Worm (Caenorhabditis elegans) whole organism, L4 larva: ENCODE measurements around the gene dhs-28.

Source experiments
- F10B5.3 ChIP-seq: sonication (generic microtip); optimal IDR thresholded peaks from 2 replicates; lab custom pipeline; 2016; ENCODE audit warnings: mild to moderate bottlenecking, missing genetic modification characterization, missing compliant biosample characterization
- R02D3.7 ChIP-seq: fragments of 150-350 bp; sonication (generic microtip); optimal IDR thresholded peaks from 3 replicates; lab custom pipeline; 2014; ENCODE audit warnings: missing biosample characterization, missing genetic modification characterization
- T20F7.1 ChIP-seq: fragments of 200-800 bp; sonication (Bioruptor generic); optimal IDR thresholded peaks from 2 replicates; lab custom pipeline; 2018; ENCODE audit warnings: mild to moderate bottlenecking, missing genetic modification characterization, missing compliant biosample characterization
- T26A8.4 ChIP-seq: fragments of 200-800 bp; sonication (Bioruptor generic); IDR thresholded peaks from 2 replicates; pipeline ENCODE4 v1.3.6; 2022; ENCODE audit warnings: missing genetic modification characterization, missing compliant biosample characterization
- Y48G9A.11 ChIP-seq: fragments of 200-800 bp; sonication (Bioruptor generic); IDR thresholded peaks from 2 replicates; pipeline ENCODE4 v1.3.6; 2022; ENCODE audit warnings: missing genetic modification reagents, missing genetic modification characterization, missing compliant biosample characterization
- aha-1 ChIP-seq: fragments of 150-350 bp; peaks from one replicate; lab custom pipeline; 2014; ENCODE audit warnings: missing biosample characterization, missing genetic modification characterization
- aly-2 ChIP-seq: sonication (generic microtip); optimal IDR thresholded peaks from 2 replicates; lab custom pipeline; 2018; ENCODE audit warnings: missing biosample characterization, missing genetic modification characterization
- ama-1 ChIP-seq: fragments of 150-350 bp; optimal IDR thresholded peaks from 2 replicates; lab custom pipeline; 2014; ENCODE audit warnings: inconsistent platforms, mixed read lengths
- ceh-32 ChIP-seq: sonication (generic microtip); optimal IDR thresholded peaks from 2 replicates; lab custom pipeline; 2016; ENCODE audit warnings: mild to moderate bottlenecking, missing genetic modification characterization, missing compliant biosample characterization; ENCODE audit not compliant: poor library complexity
- ces-1 ChIP-seq: fragments of 150-350 bp; sonication (generic microtip); optimal IDR thresholded peaks from 4 replicates; lab custom pipeline; 2014; ENCODE audit warnings: missing biosample characterization, missing genetic modification reagents, missing genetic modification characterization
- daf-16 ChIP-seq, 3 experiments: sonication (generic microtip); optimal IDR thresholded peaks; 2 replicates each; lab custom pipeline; 2016 to 2017; ENCODE audit warnings: missing genetic modification characterization in 3 of 3, missing genetic modification reagents in 3 of 3, mild to moderate bottlenecking in 2 of 3, missing compliant biosample characterization in 2 of 3, missing biosample characterization in 1 of 3, moderate library complexity in 1 of 3
- daf-8 ChIP-seq: fragments of 200-800 bp; sonication (Bioruptor generic); IDR thresholded peaks from 2 replicates; pipeline ENCODE4 v1.3.6; 2022; ENCODE audit warnings: missing genetic modification characterization, missing compliant biosample characterization
- dmd-6 ChIP-seq: fragments of 200-800 bp; sonication (Bioruptor generic); IDR thresholded peaks from 2 replicates; pipeline ENCODE4 v1.3.6; 2022; ENCODE audit warnings: missing genetic modification reagents, missing genetic modification characterization, missing compliant biosample characterization
- dve-1 ChIP-seq: sonication (generic microtip); optimal IDR thresholded peaks from 2 replicates; lab custom pipeline; 2017; ENCODE audit warnings: antibody characterized with exemption, mild to moderate bottlenecking, missing genetic modification characterization, missing compliant biosample characterization; ENCODE audit not compliant: insufficient read depth
- egl-27 ChIP-seq: sonication (generic microtip); optimal IDR thresholded peaks from 3 replicates; lab custom pipeline; 2017; ENCODE audit warnings: missing biosample characterization, missing genetic modification reagents, missing genetic modification characterization
- fkh-10 ChIP-seq: fragments of 150-350 bp; optimal IDR thresholded peaks from 2 replicates; lab custom pipeline; 2014; ENCODE audit warnings: missing biosample characterization, missing genetic modification reagents, missing genetic modification characterization
- hlh-11 ChIP-seq: fragments of 200-800 bp; sonication (Bioruptor generic); optimal IDR thresholded peaks from 2 replicates; lab custom pipeline; 2018; ENCODE audit warnings: mild to moderate bottlenecking, missing genetic modification characterization, missing compliant biosample characterization
- hlh-30 ChIP-seq: sonication (generic microtip); optimal IDR thresholded peaks from 2 replicates; lab custom pipeline; 2017; ENCODE audit warnings: antibody characterized with exemption, mild to moderate bottlenecking, missing genetic modification characterization, missing compliant biosample characterization; ENCODE audit not compliant: insufficient read depth
- lin-1 ChIP-seq: fragments of 200-800 bp; sonication (Bioruptor generic); IDR thresholded peaks from 2 replicates; pipeline ENCODE4 v1.3.6; 2022; ENCODE audit warnings: missing genetic modification reagents, missing genetic modification characterization, missing compliant biosample characterization
- lin-13 ChIP-seq: fragments of 150-350 bp; optimal IDR thresholded peaks from 2 replicates; lab custom pipeline; 2014; ENCODE audit warnings: missing biosample characterization, missing genetic modification reagents, missing genetic modification characterization
- lin-38 ChIP-seq: fragments of 200-800 bp; sonication (Bioruptor generic); IDR thresholded peaks from 2 replicates; pipeline ENCODE4 v1.3.6; 2022; ENCODE audit warnings: missing genetic modification reagents, missing genetic modification characterization, missing compliant biosample characterization
- lsy-2 ChIP-seq, 2 experiments: fragments of 150-350 bp in 1 of 2; sonication (generic microtip) in 1 of 2; optimal IDR thresholded peaks; 2 replicates each; lab custom pipeline; 2014 to 2017; ENCODE audit warnings: missing biosample characterization in 2 of 2, missing genetic modification characterization in 2 of 2
- madf-5 ChIP-seq, 2 experiments: fragments of 200-800 bp; sonication (Bioruptor generic); IDR thresholded peaks; 2 replicates each; pipeline ENCODE4 v1.3.6; 2022; ENCODE audit warnings: missing compliant biosample characterization in 2 of 2, missing genetic modification characterization in 2 of 2
- mep-1 ChIP-seq: fragments of 150-350 bp; sonication (generic microtip); optimal IDR thresholded peaks from 3 replicates; lab custom pipeline; 2014; ENCODE audit warnings: missing biosample characterization, missing genetic modification characterization
- mxl-2 ChIP-seq: fragments of 200-800 bp; sonication (Bioruptor generic); conservative IDR thresholded peaks from 2 replicates; pipeline ENCODE4 v1.3.6; 2022; ENCODE audit warnings: missing genetic modification reagents, missing genetic modification characterization, missing compliant biosample characterization
- nhr-102 ChIP-seq: sonication (generic microtip); optimal IDR thresholded peaks from 2 replicates; lab custom pipeline; 2016; ENCODE audit warnings: mild to moderate bottlenecking, missing genetic modification characterization, moderate library complexity, missing compliant biosample characterization
- nhr-237 ChIP-seq: sonication (generic microtip); optimal IDR thresholded peaks from 2 replicates; lab custom pipeline; 2017; ENCODE audit warnings: missing biosample characterization, missing genetic modification characterization
- nhr-28 ChIP-seq: fragments of 150-350 bp; optimal IDR thresholded peaks from 2 replicates; lab custom pipeline; 2014; ENCODE audit warnings: missing biosample characterization, missing genetic modification characterization
- nhr-41 ChIP-seq: fragments of 200-800 bp; sonication (Bioruptor generic); IDR thresholded peaks from 2 replicates; pipeline ENCODE4 v1.3.6; 2022; ENCODE audit warnings: missing genetic modification reagents, missing genetic modification characterization, missing compliant biosample characterization
- nhr-76 ChIP-seq: fragments of 150-350 bp; optimal IDR thresholded peaks from 2 replicates; lab custom pipeline; 2014; ENCODE audit warnings: missing biosample characterization, missing genetic modification characterization
- pha-4 ChIP-seq, 2 experiments: fragments of 150-350 bp in 1 of 2; fragments of 200-800 bp in 1 of 2; sonication (Bioruptor generic) in 1 of 2; IDR thresholded peaks in 1 of 2; optimal IDR thresholded peaks in 1 of 2; 2 replicates each; pipeline versions ENCODE4 v1.3.6 to Lab custom; 2014 to 2022; ENCODE audit warnings: missing genetic modification characterization in 2 of 2, missing genetic modification reagents in 2 of 2, missing biosample characterization in 1 of 2, missing compliant biosample characterization in 1 of 2
- php-3 ChIP-seq: fragments of 200-800 bp; sonication (Bioruptor generic); IDR thresholded peaks from 2 replicates; pipeline ENCODE4 v1.3.6; 2022; ENCODE audit warnings: missing genetic modification reagents, missing genetic modification characterization, missing compliant biosample characterization
- pqm-1 ChIP-seq: sonication (generic microtip); optimal IDR thresholded peaks from 2 replicates; lab custom pipeline; 2017; ENCODE audit warnings: missing biosample characterization, missing genetic modification characterization
- saeg-2 ChIP-seq: fragments of 200-800 bp; sonication (Bioruptor generic); IDR thresholded peaks from 2 replicates; pipeline ENCODE4 v1.3.6; 2022; ENCODE audit warnings: missing genetic modification reagents, missing genetic modification characterization, missing compliant biosample characterization
- unc-130 ChIP-seq: sonication (generic microtip); optimal IDR thresholded peaks from 2 replicates; lab custom pipeline; 2016; ENCODE audit warnings: missing genetic modification reagents, missing genetic modification characterization, missing compliant biosample characterization
- unc-62 ChIP-seq, 3 experiments: fragments of 150-350 bp in 1 of 3; sonication (generic microtip); optimal IDR thresholded peaks in 2 of 3; peaks in 1 of 3; 1 replicate in 1 of 3; 2 replicates in 2 of 3; lab custom pipeline; 2014 to 2017; ENCODE audit warnings: missing biosample characterization in 3 of 3, missing genetic modification characterization in 3 of 3, missing genetic modification reagents in 3 of 3, missing genotype in 1 of 3
- zfp-3 ChIP-seq: fragments of 200-800 bp; sonication (Bioruptor generic); conservative IDR thresholded peaks from 2 replicates; pipeline ENCODE4 v1.3.6; 2022; ENCODE audit warnings: missing genetic modification reagents, missing genetic modification characterization, missing compliant biosample characterization
- ztf-7 ChIP-seq: fragments of 150-350 bp; optimal IDR thresholded peaks from 2 replicates; lab custom pipeline; 2014; ENCODE audit warnings: missing biosample characterization, missing genetic modification characterization

Gene dhs-28

ce11 chrX:6788965-6789573, 29.2 kb upstream of the dhs-28 start, which contains the start of gene sgca-1 (continued):
- no peak for TF ChIP-seq F10B5.3 (tag; lab: Kevin White, UChicago)
- TF ChIP-seq mep-1 (tag; lab: Kevin White, UChicago), result peak; percentile 13
- peak; percentile 35 for TF ChIP-seq pqm-1 (tag; lab: Kevin White, UChicago)
- TF ChIP-seq daf-16 (GFP tag; optimal IDR thresholded peaks at IDR 0.05; lab: Kevin White, UChicago), result peak in 1 of 2 experiments; percentile 31
- peak; percentile 85 for TF ChIP-seq daf-16 (tag; optimal IDR thresholded peaks at IDR 0.05; lab: Kevin White, UChicago)

DNA sequence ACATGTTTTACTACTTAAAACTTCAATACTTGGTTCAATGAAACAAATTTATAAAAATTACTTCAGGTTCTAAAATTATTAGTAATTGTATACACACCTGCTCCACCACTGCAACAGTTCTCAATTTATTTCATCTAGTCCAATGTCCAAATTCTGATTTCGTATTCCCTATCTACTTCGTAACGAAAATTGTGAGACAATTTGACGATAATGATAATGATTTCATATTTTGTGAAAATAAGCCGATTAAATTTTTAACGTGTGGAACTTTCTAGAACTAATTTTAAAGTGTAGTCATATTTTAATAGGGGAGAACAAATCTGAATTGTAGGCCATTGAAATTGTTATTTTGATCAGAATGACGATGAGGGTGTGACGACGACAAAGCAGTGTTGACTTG, 27.8 kb upstream of the dhs-28 start:
- TF ChIP-seq T20F7.1 (peak; percentile 6), ceh-32 (no peak), egl-27 (tag; lab: Kevin White, UChicago) (no peak), R02D3.7 (no peak), hlh-30 (peak; percentile 31), nhr-41 (GFP tag; lab: Robert Waterston, UW) (no peak), mxl-2 (GFP tag; lab: Robert Waterston, UW) (no peak), daf-16 (GFP tag; optimal IDR thresholded peaks at IDR 0.05; lab: Kevin White, UChicago) (no peak), daf-16 (tag; optimal IDR thresholded peaks at IDR 0.05; lab: Kevin White, UChicago) (peak; percentile 56), unc-130 (no peak), unc-62 (GFP tag; optimal IDR thresholded peaks at IDR 0.05 in 1 of 2; lab: Kevin White, UChicago) (peak in 1 of 2 experiments; percentile 41), unc-62 (tag; optimal IDR thresholded peaks at IDR 0.05; lab: Kevin White, UChicago) (no peak), ama-1 (no peak), dmd-6 (GFP tag; lab: Robert Waterston, UW) (peak; percentile 20; the same call in 1 of the 2 replicates), T26A8.4 (GFP tag; lab: Robert Waterston, UW) (no peak), aly-2 (tag; lab: Kevin White, UChicago) (no peak), dve-1 (peak; percentile 29), saeg-2 (GFP tag; lab: Robert Waterston, UW) (no peak), ces-1 (GFP tag; lab: Kevin White, UChicago) (no peak), lin-13 (GFP tag; lab: Kevin White, UChicago) (no peak), hlh-11 (tag; lab: Kevin White, UChicago) (no peak)

- peak; percentile 20; the same call in 1 of the 2 replicates for TF ChIP-seq dmd-6 (GFP tag; lab: Robert Waterston, UW)
- TF ChIP-seq ama-1, result peak; percentile 69
- no peak for TF ChIP-seq daf-16 (GFP tag; optimal IDR thresholded peaks at IDR 0.05; lab: Kevin White, UChicago)
- peak; percentile 70 for TF ChIP-seq daf-16 (tag; optimal IDR thresholded peaks at IDR 0.05; lab: Kevin White, UChicago)
- TF ChIP-seq hlh-11 (tag; lab: Kevin White, UChicago), result peak; percentile 14
- TF ChIP-seq pqm-1 (tag; lab: Kevin White, UChicago), result peak; percentile 48
- peak; percentile 22 for TF ChIP-seq nhr-28 (tag; lab: Kevin White, UChicago)
- TF ChIP-seq madf-5 (GFP tag; IDR thresholded peaks at IDR 0.05; lab: Robert Waterston, UW), result no peak
- no peak for TF ChIP-seq lin-1
- TF ChIP-seq fkh-10 (GFP tag; lab: Kevin White, UChicago), result no peak
- TF ChIP-seq dve-1, result peak; percentile 35
These were observed 27.3 kb upstream of the dhs-28 start, which contains the start of gene asp-3 for ce11 chrX:6790986-6791385. asp-3 (plus strand) TSS chrX:6791064.

ce11 chrX:6792281-6793003, 25.8 kb upstream of the dhs-28 start:
- peak; percentile 80 for TF ChIP-seq dve-1
- TF ChIP-seq aha-1 (tag; lab: Kevin White, UChicago), result peak; percentile 95
- no peak for TF ChIP-seq Y48G9A.11 (GFP tag; lab: Robert Waterston, UW)
- TF ChIP-seq dmd-6 (GFP tag; lab: Robert Waterston, UW), result peak; percentile 50
- TF ChIP-seq R02D3.7, result no peak
- peak; percentile 65 for TF ChIP-seq pha-4 (GFP tag; IDR thresholded peaks at IDR 0.05; lab: Robert Waterston, UW)
- no peak for TF ChIP-seq pha-4 (tag; optimal IDR thresholded peaks at IDR 0.05; lab: Kevin White, UChicago)
- peak; percentile 65 for TF ChIP-seq hlh-11 (tag; lab: Kevin White, UChicago)
- TF ChIP-seq php-3 (GFP tag; lab: Robert Waterston, UW), result peak; percentile 64; the same call in 1 of the 2 replicates
- no peak for TF ChIP-seq nhr-237 (tag; lab: Kevin White, UChicago)
- TF ChIP-seq lsy-2 (tag; optimal IDR thresholded peaks at IDR 0.05; lab: Kevin White, UChicago), result peak in 1 of 2 experiments; percentile 26
- TF ChIP-seq zfp-3 (GFP tag; lab: Robert Waterston, UW), result peak; percentile 77; the same call in 1 of the 2 replicates
- TF ChIP-seq mep-1 (tag; lab: Kevin White, UChicago), result peak; percentile 74
- TF ChIP-seq daf-8 (GFP tag; lab: Robert Waterston, UW), result no peak
- peak; percentile 56 for TF ChIP-seq pqm-1 (tag; lab: Kevin White, UChicago)
- peak; percentile 26; the same call in 1 of the 2 replicates for TF ChIP-seq lin-38 (GFP tag; lab: Robert Waterston, UW)
- no peak for TF ChIP-seq nhr-76 (tag; lab: Kevin White, UChicago)
- no peak for TF ChIP-seq daf-16 (GFP tag; optimal IDR thresholded peaks at IDR 0.05; lab: Kevin White, UChicago)
- TF ChIP-seq daf-16 (tag; optimal IDR thresholded peaks at IDR 0.05; lab: Kevin White, UChicago), result peak; percentile 97
- TF ChIP-seq nhr-102 (tag; lab: Kevin White, UChicago), result peak; percentile 25
- TF ChIP-seq ztf-7 (tag; lab: Kevin White, UChicago), result peak; percentile 68
- TF ChIP-seq T20F7.1, result peak; percentile 23
- TF ChIP-seq unc-62 (GFP tag; optimal IDR thresholded peaks at IDR 0.05 in 1 of 2; lab: Kevin White, UChicago), result no peak
- TF ChIP-seq unc-62 (tag; optimal IDR thresholded peaks at IDR 0.05; lab: Kevin White, UChicago), result no peak
